Worm (Caenorhabditis elegans) whole organism, late embryonic: ENCODE results near the gene nhr-216.

Experiments used
- C08G9.2 ChIP-seq: sonication (generic microtip); optimal IDR thresholded peaks from 2 replicates; lab custom pipeline; 2016; ENCODE audit warnings: mild to moderate bottlenecking, missing genetic modification characterization, moderate library complexity, missing compliant biosample characterization
- nfya-1 ChIP-seq: sonication (generic microtip); optimal IDR thresholded peaks from 2 replicates; lab custom pipeline; 2017; ENCODE audit warnings: missing genetic modification characterization, mild to moderate bottlenecking, missing compliant biosample characterization, antibody characterized with exemption, moderate library complexity
- pha-2 ChIP-seq: sonication (generic microtip); optimal IDR thresholded peaks from 2 replicates; lab custom pipeline; 2017; ENCODE audit warnings: mild to moderate bottlenecking, missing genetic modification characterization, missing compliant biosample characterization
- sdc-2 ChIP-seq: sonication (generic microtip); optimal IDR thresholded peaks from 2 replicates; lab custom pipeline; 2016; ENCODE audit warnings: missing genotype, missing genetic modification characterization, missing compliant biosample characterization
- unc-86 ChIP-seq: sonication (generic microtip); optimal IDR thresholded peaks from 2 replicates; lab custom pipeline; 2016; ENCODE audit warnings: missing genetic modification characterization, missing compliant biosample characterization
- ztf-16 ChIP-seq: sonication (generic microtip); optimal IDR thresholded peaks from 2 replicates; lab custom pipeline; 2017; ENCODE audit warnings: missing genetic modification characterization, missing compliant biosample characterization

DNA sequence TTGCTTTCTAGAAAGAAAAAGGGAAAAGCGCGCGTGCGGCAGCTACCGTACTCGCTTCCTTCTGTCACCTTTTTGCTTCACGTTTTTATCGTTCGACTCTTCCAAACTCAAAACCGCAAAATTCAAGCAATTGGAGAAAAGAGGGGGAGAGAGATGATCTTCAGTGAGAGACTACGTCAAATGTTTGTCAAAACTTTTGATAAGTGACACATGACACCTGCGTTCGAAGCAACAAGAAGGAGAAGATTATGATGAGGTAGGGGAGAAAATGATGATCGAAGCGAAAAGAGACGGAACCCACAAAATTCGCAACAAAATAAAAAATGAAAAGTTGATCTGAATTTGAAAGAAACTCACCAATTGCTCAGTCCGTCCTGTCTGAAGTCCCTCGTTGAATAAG, 40.3 kb downstream of the nhr-216 start:
- TF ChIP-seq nfya-1 (tag; lab: Kevin White, UChicago) (no peak), pha-2 (tag; lab: Kevin White, UChicago) (no peak), C08G9.2 (tag; lab: Kevin White, UChicago) (no peak), sdc-2 (no peak), unc-86 (tag; lab: Kevin White, UChicago) (no peak), ztf-16 (tag; lab: Kevin White, UChicago) (no peak)
